Fruit fly (Drosophila melanogaster): ENCODE measurements around the gene Ugt302C1.

Gene Ugt302C1

DNA sequence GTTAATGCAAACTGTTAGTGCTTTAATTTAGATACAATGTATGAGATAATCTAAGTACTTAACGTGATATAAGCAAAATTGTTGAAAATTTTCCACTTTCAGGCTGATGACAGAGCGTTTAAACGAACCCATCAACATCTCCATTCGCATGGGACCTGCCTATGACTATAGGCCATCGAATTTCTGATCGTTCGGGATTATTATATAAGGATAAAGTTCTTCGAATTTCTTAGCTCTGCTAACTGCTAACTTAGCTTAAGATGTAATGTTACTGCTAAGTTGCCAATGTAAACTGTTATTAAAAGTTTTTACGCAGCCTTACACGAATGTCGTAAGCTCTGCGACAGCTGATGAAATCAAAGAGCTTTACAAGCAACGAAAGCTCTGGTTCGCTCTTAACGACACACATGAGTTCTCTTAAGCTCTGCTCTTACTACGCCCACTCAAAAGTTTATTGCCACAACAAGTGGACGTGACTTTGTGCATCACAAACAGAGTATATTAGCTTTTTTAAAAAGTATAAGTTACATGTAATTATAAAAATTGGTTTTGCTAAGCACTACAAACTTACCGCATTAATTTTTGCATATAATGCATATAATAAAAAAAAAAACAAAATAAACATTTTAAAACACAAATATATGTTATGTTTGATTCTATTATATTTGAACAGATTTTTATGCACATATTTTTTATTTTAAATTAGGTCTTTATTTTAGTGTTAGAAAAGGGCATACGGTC, 39.9 kb downstream of the Ugt302C1 start (continued):
- TF ChIP-seq her (GFP tag; optimal IDR thresholded peaks at IDR 0.05), result peak; percentile 18
- TF ChIP-seq ranshi (GFP tag; IDR thresholded peaks at IDR 0.05), result peak; percentile 97
- no peak for TF ChIP-seq yki (optimal IDR thresholded peaks at IDR 0.05)
- TF ChIP-seq CG15601 (tag; optimal IDR thresholded peaks at IDR 0.05), result peak; percentile 98
- TF ChIP-seq CG11247 (GFP tag; IDR thresholded peaks at IDR 0.05), result peak; percentile 97
- peak; percentile 59 for TF ChIP-seq Side (GFP tag; optimal IDR thresholded peaks at IDR 0.05)
- peak; percentile 100 for TF ChIP-seq Blimp-1 (GFP tag; optimal IDR thresholded peaks at IDR 0.05)
- TF ChIP-seq Gug (GFP tag; IDR thresholded peaks at IDR 0.05), result peak; percentile 97
- TF ChIP-seq eyg (GFP tag; optimal IDR thresholded peaks at IDR 0.05), result no peak
- TF ChIP-seq CG34376 (GFP tag; optimal IDR thresholded peaks at IDR 0.05), result peak; percentile 97
- peak; percentile 46 for TF ChIP-seq ftz-f1 (GFP tag; optimal IDR thresholded peaks at IDR 0.05)
- no peak for TF ChIP-seq pb (GFP tag; optimal IDR thresholded peaks at IDR 0.05)
- peak; percentile 96 for TF ChIP-seq H2.0 (GFP tag; IDR thresholded peaks at IDR 0.05)
- TF ChIP-seq CG9932 (GFP tag; IDR thresholded peaks at IDR 0.05), result peak; percentile 98
- peak; percentile 97 for TF ChIP-seq CG12299 (tag; optimal IDR thresholded peaks at IDR 0.05)
- peak; percentile 85 for TF ChIP-seq lbe (GFP tag; optimal IDR thresholded peaks at IDR 0.05)
- TF ChIP-seq bowl (GFP tag; IDR thresholded peaks at IDR 0.05), result peak; percentile 91
- TF ChIP-seq CG2678 (tag; optimal IDR thresholded peaks at IDR 0.05), result peak; percentile 100
- peak; percentile 86 for TF ChIP-seq trem (tag; optimal IDR thresholded peaks at IDR 0.05)
- peak; percentile 94 for TF ChIP-seq zfh2 (GFP tag; optimal IDR thresholded peaks at IDR 0.05)
- TF ChIP-seq sens (GFP tag), result peak; percentile 97
- TF ChIP-seq CG8359 (GFP tag; optimal IDR thresholded peaks at IDR 0.05; ENCODE audit: borderline replicate concordance), result peak; percentile 93
- peak; percentile 97 for TF ChIP-seq CG30431 (GFP tag; optimal IDR thresholded peaks at IDR 0.05)
- peak; percentile 100 for TF ChIP-seq CG17361 (GFP tag; IDR thresholded peaks at IDR 0.05)
- TF ChIP-seq gsb (GFP tag; IDR thresholded peaks at IDR 0.05), result peak; percentile 96
- no peak for TF ChIP-seq unc-4 (GFP tag; IDR thresholded peaks at IDR 0.05; ENCODE audit: partially characterized antibody)
- TF ChIP-seq z (GFP tag; IDR thresholded peaks at IDR 0.05), result 0 out of 3 replicates have a peak, but pooled peaks have one; percentile 35
- TF ChIP-seq jigr1 (GFP tag; IDR thresholded peaks at IDR 0.05), result peak; percentile 99
- peak; percentile 99 for TF ChIP-seq wor (GFP tag; IDR thresholded peaks at IDR 0.05)
- peak; percentile 96 for TF ChIP-seq zen (tag; optimal IDR thresholded peaks at IDR 0.05)
- peak; percentile 99 for TF ChIP-seq row (GFP tag; IDR thresholded peaks at IDR 0.05)
- TF ChIP-seq Camta (GFP tag; optimal IDR thresholded peaks at IDR 0.05), result peak; percentile 89
- peak; percentile 90 for TF ChIP-seq fu2 (GFP tag; optimal IDR thresholded peaks at IDR 0.05)
- TF ChIP-seq CG16863 (GFP tag; optimal IDR thresholded peaks at IDR 0.05), result peak; percentile 88
- peak; percentile 76 for TF ChIP-seq vfl (GFP tag; optimal IDR thresholded peaks at IDR 0.05)
- peak; percentile 89 for TF ChIP-seq Nf-YB (GFP tag; optimal IDR thresholded peaks at IDR 0.05)
- no peak for TF ChIP-seq Tbp (GFP tag; optimal IDR thresholded peaks at IDR 0.05)
- peak; percentile 97 for TF ChIP-seq ap (GFP tag; IDR thresholded peaks at IDR 0.05)
- peak; percentile 97 for TF ChIP-seq kah (GFP tag; optimal IDR thresholded peaks at IDR 0.05)
- TF ChIP-seq ems (GFP tag; optimal IDR thresholded peaks at IDR 0.05), result peak; percentile 90
- peak; percentile 95 for TF ChIP-seq CG17612 (GFP tag; IDR thresholded peaks at IDR 0.05)
- TF ChIP-seq toy (GFP tag; IDR thresholded peaks at IDR 0.05), result peak; percentile 93
- peak; percentile 99 for TF ChIP-seq al (GFP tag; IDR thresholded peaks at IDR 0.05)
- TF ChIP-seq CG13894 (tag; optimal IDR thresholded peaks at IDR 0.05), result peak; percentile 98
- no peak for TF ChIP-seq CG1832 (GFP tag; optimal IDR thresholded peaks at IDR 0.05)
- peak; percentile 87 for TF ChIP-seq CG8765 (GFP tag; IDR thresholded peaks at IDR 0.05)
- TF ChIP-seq Dad (GFP tag; optimal IDR thresholded peaks at IDR 0.05), result peak; percentile 95
- TF ChIP-seq CG9727 (GFP tag; optimal IDR thresholded peaks at IDR 0.05), result peak; percentile 100
- peak; percentile 99 for TF ChIP-seq croc (GFP tag; conservative IDR thresholded peaks at IDR 0.05)
- TF ChIP-seq CG17568 (GFP tag; optimal IDR thresholded peaks at IDR 0.05), result peak; percentile 91
- TF ChIP-seq CG18262 (tag; optimal IDR thresholded peaks at IDR 0.05), result peak; percentile 96
